Fruit fly (Drosophila melanogaster) whole organism, pupa: Measurements from ENCODE around the gene Dip-C.

ENCODE experiments used
- CG10348 ChIP-seq: fragments of 200-800 bp; sonication (Bioruptor generic); IDR thresholded peaks from 2 replicates; pipeline ENCODE4 v1.3.6; 2022; ENCODE audit warnings: missing biosample characterization, missing genetic modification characterization
- CG12605 ChIP-seq: fragments of 200-800 bp; sonication (Bioruptor generic); IDR thresholded peaks from 2 replicates; pipeline ENCODE4 v1.3.6; 2022; ENCODE audit warnings: missing biosample characterization, missing genetic modification characterization
- CG13204 ChIP-seq: fragments of 200-800 bp; sonication (Bioruptor generic); optimal IDR thresholded peaks from 2 replicates; lab custom pipeline; 2018; ENCODE audit warnings: missing biosample characterization, mild to moderate bottlenecking, missing genetic modification characterization, moderate library complexity
- CG14655 ChIP-seq: fragments of 200-800 bp; sonication (Bioruptor generic); optimal IDR thresholded peaks from 3 replicates; lab custom pipeline; 2017; ENCODE audit warnings: mild to moderate bottlenecking, missing biosample characterization, missing genetic modification reagents, missing genetic modification characterization
- CG15710 ChIP-seq: fragments of 200-800 bp; sonication (Bioruptor generic); optimal IDR thresholded peaks from 2 replicates; lab custom pipeline; 2018; ENCODE audit warnings: missing biosample characterization, mild to moderate bottlenecking, missing genetic modification characterization, moderate library complexity
- CG17806 ChIP-seq: fragments of 200-800 bp; sonication (Bioruptor generic); optimal IDR thresholded peaks from 2 replicates; lab custom pipeline; 2018; ENCODE audit warnings: missing biosample characterization, mild to moderate bottlenecking, missing genetic modification characterization, moderate library complexity
- CG32121 ChIP-seq: fragments of 200-800 bp; sonication (Bioruptor generic); IDR thresholded peaks from 2 replicates; pipeline ENCODE4 v1.3.6; 2022; ENCODE audit warnings: missing biosample characterization, missing genetic modification characterization
- CG34367 ChIP-seq: fragments of 200-800 bp; sonication (Bioruptor generic); optimal IDR thresholded peaks from 2 replicates; lab custom pipeline; 2018; ENCODE audit warnings: missing biosample characterization, mild to moderate bottlenecking, missing genetic modification characterization
- CG4496 ChIP-seq: fragments of 200-800 bp; sonication (Bioruptor generic); IDR thresholded peaks from 3 replicates; pipeline ENCODE4 v1.3.6; 2022; ENCODE audit warnings: missing biosample characterization, missing genetic modification characterization
- CG8159 ChIP-seq: fragments of 200-800 bp; sonication (Bioruptor generic); optimal IDR thresholded peaks from 3 replicates; lab custom pipeline; 2018; ENCODE audit warnings: missing biosample characterization, mild to moderate bottlenecking, missing genetic modification characterization, moderate library complexity
- CG8301 ChIP-seq: fragments of 200-800 bp; sonication (Bioruptor generic); optimal IDR thresholded peaks from 2 replicates; lab custom pipeline; 2018; ENCODE audit warnings: missing biosample characterization, mild to moderate bottlenecking, missing genetic modification characterization
- CG9948 ChIP-seq: fragments of 200-800 bp; sonication (Bioruptor generic); optimal IDR thresholded peaks from 2 replicates; lab custom pipeline; 2018; ENCODE audit warnings: missing biosample characterization, mild to moderate bottlenecking, missing genetic modification characterization, moderate library complexity
- D1 ChIP-seq: fragments of 200-800 bp; sonication (Bioruptor generic); optimal IDR thresholded peaks from 2 replicates; lab custom pipeline; 2018; ENCODE audit warnings: missing biosample characterization, mild to moderate bottlenecking, missing genetic modification characterization, moderate library complexity
- EcR ChIP-seq: fragments of 200-800 bp; sonication (Bioruptor generic); optimal IDR thresholded peaks from 3 replicates; lab custom pipeline; 2019; ENCODE audit warnings: missing biosample characterization, missing genetic modification characterization, mild to moderate bottlenecking, moderate library complexity, missing genetic modification reagents
- Ets98B ChIP-seq: fragments of 200-800 bp; sonication (Bioruptor generic); IDR thresholded peaks from 2 replicates; pipeline ENCODE4 v1.3.6; 2022; ENCODE audit warnings: missing biosample characterization, missing genetic modification characterization
- Pif1A ChIP-seq: fragments of 200-800 bp; sonication (Bioruptor generic); optimal IDR thresholded peaks from 3 replicates; lab custom pipeline; 2016; ENCODE audit warnings: missing biosample characterization, missing genetic modification characterization
- Pif1B ChIP-seq: fragments of 200-800 bp; sonication (Bioruptor generic); optimal IDR thresholded peaks from 3 replicates; lab custom pipeline; 2016; ENCODE audit warnings: missing biosample characterization, missing genetic modification characterization
- Snoo ChIP-seq: fragments of 200-800 bp; sonication (Bioruptor generic); optimal IDR thresholded peaks from 3 replicates; lab custom pipeline; 2017; ENCODE audit warnings: missing biosample characterization, mild to moderate bottlenecking, missing genetic modification characterization, inconsistent platforms
- fd96Ca ChIP-seq: fragments of 200-800 bp; sonication (Bioruptor generic); IDR thresholded peaks from 3 replicates; pipeline ENCODE4 v1.3.6; 2022; ENCODE audit warnings: missing biosample characterization, missing genetic modification characterization
- gl ChIP-seq: fragments of 200-800 bp; sonication (Bioruptor generic); optimal IDR thresholded peaks from 2 replicates; lab custom pipeline; 2018; ENCODE audit warnings: missing biosample characterization, mild to moderate bottlenecking, missing genetic modification characterization
- rn ChIP-seq: fragments of 200-800 bp; sonication (Bioruptor generic); IDR thresholded peaks from 2 replicates; pipeline ENCODE4 v1.3.6; 2022; ENCODE audit warnings: missing biosample characterization, missing genetic modification characterization

The Dip-C gene

DNA sequence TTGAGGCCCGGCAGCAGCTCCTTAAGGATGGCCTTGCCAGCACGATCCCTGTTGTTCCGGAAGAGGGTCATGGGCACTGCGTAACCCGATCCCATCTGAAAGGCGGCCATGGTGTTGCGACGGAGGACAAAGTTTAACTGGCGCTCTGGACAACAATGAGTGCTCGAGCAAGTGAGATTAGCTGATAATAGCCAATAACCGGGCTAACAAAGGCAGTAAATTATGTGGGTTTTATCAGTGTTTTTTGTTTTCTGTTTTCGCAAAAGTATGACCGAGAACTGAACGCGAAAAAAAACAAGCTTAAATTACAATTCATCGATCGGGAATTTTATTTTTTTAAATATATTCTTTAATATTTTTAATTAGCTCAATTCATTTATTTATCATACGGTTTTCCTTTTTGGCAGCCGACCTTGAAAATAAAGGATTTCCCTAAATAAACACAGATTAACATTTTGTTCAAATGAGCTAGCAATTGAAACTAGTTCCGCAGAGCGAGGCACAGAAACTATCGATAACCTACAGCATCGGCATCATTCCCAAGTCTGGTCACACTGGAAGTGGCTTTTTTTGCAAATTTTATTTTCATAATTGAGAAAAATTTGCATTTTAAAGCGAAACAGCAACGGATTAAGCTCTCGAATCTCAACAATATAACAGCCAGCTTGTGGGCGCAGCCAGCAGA is at the start of gene Dip-C, which contains the start of gene pps:
Dip-C (minus strand) TSS at position 486 of the 685 bp plus-strand sequence.
pps (plus strand) TSS at position 555 of the 685 bp plus-strand sequence.
- TF ChIP-seq CG17806 (tag; lab: Kevin White, UChicago) (no peak), EcR (peak; percentile 24)

DNA sequence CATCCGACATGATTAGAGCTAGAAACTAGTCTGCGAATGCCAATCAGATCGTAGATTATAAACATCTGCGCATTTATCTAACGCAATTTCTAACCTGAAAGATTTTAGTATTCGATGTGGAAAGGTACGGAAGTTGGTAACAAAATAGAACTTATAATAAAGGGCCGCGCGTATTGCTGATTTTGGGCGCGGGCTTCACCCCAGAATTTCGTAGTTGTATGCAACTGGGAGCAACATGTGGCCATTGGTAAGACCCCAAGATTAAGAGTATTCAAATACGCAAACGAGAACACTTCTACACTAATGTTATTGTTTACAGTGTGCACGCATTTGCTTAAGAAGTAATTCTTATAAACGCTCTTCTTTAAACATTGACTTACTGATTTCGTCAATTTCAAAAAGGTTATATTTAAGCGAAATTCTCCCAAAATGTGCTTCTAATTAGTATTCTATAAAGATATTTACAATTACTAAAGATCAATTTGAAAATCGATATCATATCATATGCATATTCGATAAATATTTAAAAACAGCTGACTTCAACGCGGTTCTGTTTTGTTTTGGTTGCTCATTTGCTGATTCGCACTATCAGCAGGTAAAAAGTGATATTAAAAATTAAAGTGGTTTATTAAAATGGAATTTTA is 46.4 kb upstream of the Dip-C start, which contains the start of the genes CG5961 and Polr3C:
CG5961 (minus strand) TSS at position 416 of the 644 bp plus-strand sequence.
Polr3C (plus strand) TSS at position 536 of the 644 bp plus-strand sequence.
- TF ChIP-seq CG15710 (no peak), CG34367 (no peak), CG17806 (tag; lab: Kevin White, UChicago) (no peak), CG8159 (tag; lab: Kevin White, UChicago) (no peak), EcR (no peak), CG13204 (GFP tag; lab: Kevin White, UChicago) (no peak)

DNA sequence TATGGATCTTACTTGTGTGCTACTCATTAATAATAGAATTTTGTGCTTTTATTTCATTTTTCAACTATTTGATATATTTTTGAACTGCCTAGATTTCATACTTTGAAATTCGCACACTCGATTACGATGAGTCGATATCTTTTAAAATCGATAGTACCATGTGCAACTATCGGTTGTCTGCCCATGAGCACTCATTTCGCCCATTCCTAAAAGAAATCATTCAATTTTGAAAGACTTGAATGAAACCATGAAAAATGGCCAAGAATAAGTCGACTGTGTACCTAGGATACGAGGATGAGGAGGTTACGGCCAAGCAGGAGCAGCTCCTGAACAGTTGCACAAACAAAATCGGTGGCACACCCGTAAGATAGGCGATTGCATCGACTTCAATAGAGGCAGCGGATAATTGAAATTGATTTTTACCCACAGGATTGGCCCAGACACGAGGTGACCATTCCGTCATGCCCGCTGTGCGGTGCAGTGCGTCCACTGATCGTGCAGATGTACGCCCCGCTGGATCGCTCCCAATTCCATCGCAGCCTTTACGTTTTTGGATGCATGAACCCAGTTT is 42.9 kb upstream of the Dip-C start, which contains the start of gene trus:
trus (plus strand) TSS at position 204 of the 571 bp plus-strand sequence.
- TF ChIP-seq Pif1A (GFP tag; lab: Kevin White, UChicago) (no peak), Pif1B (GFP tag; lab: Kevin White, UChicago) (no peak), CG4496 (no peak), D1 (tag; lab: Kevin White, UChicago) (no peak), CG13204 (GFP tag; lab: Kevin White, UChicago) (no peak), CG15710 (no peak), CG8159 (tag; lab: Kevin White, UChicago) (no peak), EcR (no peak), Snoo (tag; lab: Kevin White, UChicago) (no peak), CG10348 (no peak), gl (tag; lab: Kevin White, UChicago) (no peak)

DNA sequence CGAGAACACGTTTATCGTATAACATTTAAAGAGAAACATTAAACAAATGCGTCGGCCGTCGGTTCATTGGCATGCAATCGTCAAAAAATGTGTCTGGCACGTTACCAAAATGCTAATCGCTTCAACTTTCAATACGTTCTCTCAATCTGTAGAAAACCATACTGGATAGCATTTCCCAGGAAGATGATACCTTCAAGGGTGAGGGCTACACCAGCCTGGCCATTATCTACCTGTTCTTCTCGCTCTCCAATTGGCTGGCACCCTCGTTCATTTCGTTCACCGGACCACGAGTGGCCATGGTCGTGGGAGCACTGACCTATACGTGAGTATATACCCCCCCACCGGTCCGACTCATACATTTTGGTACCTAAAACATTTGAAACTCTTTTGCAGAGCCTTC is 40.9 kb upstream of the Dip-C start:
- TF ChIP-seq EcR (peak; percentile 77), CG8301 (tag; lab: Kevin White, UChicago) (no peak)
- TF ChIP-seq, all 21 proteins: peak for 1

DNA sequence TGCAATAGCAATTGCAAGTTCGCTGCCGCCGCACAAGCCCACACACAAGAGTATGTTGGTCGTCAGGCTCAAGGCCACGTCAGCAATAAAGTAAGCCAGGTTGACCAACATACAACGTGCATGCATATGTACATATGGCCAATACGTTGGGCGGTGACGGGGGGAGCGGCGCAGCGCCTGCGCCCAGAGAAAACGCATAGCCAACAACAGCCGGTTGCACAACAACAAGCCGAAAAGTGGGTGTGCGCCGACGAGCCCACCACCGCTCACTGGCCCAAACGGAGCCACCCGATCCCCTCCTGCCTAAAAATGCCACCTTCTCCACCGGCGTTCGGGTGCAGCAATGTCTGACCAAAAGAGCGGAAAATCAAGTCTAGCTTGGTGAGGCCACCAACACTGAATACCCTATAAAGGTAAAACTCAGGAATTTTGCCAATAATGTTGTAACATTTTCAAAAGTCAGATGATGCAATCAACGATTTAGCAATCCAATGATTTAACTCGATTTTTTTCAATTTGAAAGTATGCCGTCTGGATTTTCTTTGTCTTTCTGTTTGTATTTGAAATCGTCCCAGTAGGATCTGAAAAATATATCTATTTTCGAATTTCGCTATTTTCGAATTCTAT is 38.4 kb upstream of the Dip-C start, which contains the start of gene CG5509:
CG5509 (plus strand) TSS at position 577 of the 627 bp plus-strand sequence.
- TF ChIP-seq CG13204 (GFP tag; lab: Kevin White, UChicago) (peak; percentile 92), EcR (peak; percentile 63), CG10348 (0 out of 2 replicates have a peak, but pooled peaks have one; percentile 9), gl (tag; lab: Kevin White, UChicago) (no peak), CG8159 (tag; lab: Kevin White, UChicago) (no peak), CG8301 (tag; lab: Kevin White, UChicago) (no peak), CG15710 (no peak), fd96Ca (no peak), CG9948 (tag; lab: Kevin White, UChicago) (no peak), Snoo (tag; lab: Kevin White, UChicago) (no peak), CG12605 (GFP tag; lab: Robert Waterston, UW) (no peak), Ets98B (peak; percentile 43), CG14655 (no peak), CG34367 (no peak), CG32121 (GFP tag; lab: Robert Waterston, UW) (no peak), Pif1A (GFP tag; lab: Kevin White, UChicago) (no peak), CG4496 (0 out of 3 replicates have a peak, but pooled peaks have one; percentile 22), rn (GFP tag; lab: Robert Waterston, UW) (no peak), Pif1B (GFP tag; lab: Kevin White, UChicago) (no peak)

DNA sequence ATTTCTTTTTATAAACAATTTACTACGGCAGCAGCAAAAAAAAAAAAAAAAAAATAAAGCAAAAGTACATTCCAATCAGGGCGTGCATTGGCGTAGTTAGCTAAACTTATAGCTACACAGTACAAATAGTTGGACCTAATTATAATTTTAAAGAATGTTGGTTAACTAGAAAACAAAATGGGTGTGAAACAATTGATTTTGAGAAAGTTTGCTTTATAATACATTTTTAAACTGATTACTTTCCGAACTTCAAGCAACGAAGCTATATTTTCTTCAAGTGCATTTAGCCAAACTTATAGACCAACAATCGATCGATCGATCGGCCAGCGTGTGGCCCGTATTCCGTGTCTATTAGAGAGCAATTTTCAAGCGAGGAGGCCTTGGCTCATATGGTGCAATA is 37.8 kb upstream of the Dip-C start:
- TF ChIP-seq D1 (tag; lab: Kevin White, UChicago): no peak
- TF ChIP-seq CG4496: 0 out of 3 replicates have a peak, but pooled peaks have one; percentile 49
- TF ChIP-seq fd96Ca: no peak
- 0 out of 2 replicates have a peak, but pooled peaks have one; percentile 35 for TF ChIP-seq CG12605 (GFP tag; lab: Robert Waterston, UW)
- peak; percentile 32 for TF ChIP-seq CG8159 (tag; lab: Kevin White, UChicago)
- TF ChIP-seq Pif1B (GFP tag; lab: Kevin White, UChicago): no peak
- TF ChIP-seq Pif1A (GFP tag; lab: Kevin White, UChicago): no peak
- TF ChIP-seq CG10348: 0 out of 2 replicates have a peak, but pooled peaks have one; percentile 11
- peak; percentile 27 for TF ChIP-seq CG17806 (tag; lab: Kevin White, UChicago)
- peak; percentile 29 for TF ChIP-seq Ets98B
- TF ChIP-seq Snoo (tag; lab: Kevin White, UChicago): no peak
- TF ChIP-seq CG9948 (tag; lab: Kevin White, UChicago): peak; percentile 22
- peak; percentile 21 for TF ChIP-seq CG15710
- no peak for TF ChIP-seq CG13204 (GFP tag; lab: Kevin White, UChicago)
- peak; percentile 15 for TF ChIP-seq CG34367
- peak; percentile 22; the same call in 1 of the 2 replicates for TF ChIP-seq CG32121 (GFP tag; lab: Robert Waterston, UW)
- no peak for TF ChIP-seq CG14655
- TF ChIP-seq gl (tag; lab: Kevin White, UChicago): no peak
- TF ChIP-seq rn (GFP tag; lab: Robert Waterston, UW): no peak
- TF ChIP-seq CG8301 (tag; lab: Kevin White, UChicago): peak; percentile 20
- TF ChIP-seq EcR: no peak
- TF ChIP-seq, all 21 proteins: peak for 11
